Worm (Caenorhabditis elegans) whole organism, early embryonic: ENCODE data around the gene msp-55.

Experiments
- B0310.2 ChIP-seq: sonication (generic microtip); optimal IDR thresholded peaks from 2 replicates; lab custom pipeline; 2016; ENCODE audit warnings: mild to moderate bottlenecking, missing genetic modification characterization, missing compliant biosample characterization
- F13C5.2 ChIP-seq: sonication (generic microtip); optimal IDR thresholded peaks from 2 replicates; lab custom pipeline; 2017; ENCODE audit warnings: mild to moderate bottlenecking, missing genetic modification characterization, inconsistent platforms, missing compliant biosample characterization
- aly-1 ChIP-seq: sonication (generic microtip); optimal IDR thresholded peaks from 2 replicates; lab custom pipeline; 2016; ENCODE audit warnings: missing genetic modification characterization, missing compliant biosample characterization
- ama-1 ChIP-seq: fragments of 150-350 bp; optimal IDR thresholded peaks from 2 replicates; lab custom pipeline; 2014
- ceh-13 ChIP-seq: fragments of 200-800 bp; sonication (Bioruptor generic); optimal IDR thresholded peaks from 2 replicates; lab custom pipeline; 2018; ENCODE audit warnings: mild to moderate bottlenecking, missing genetic modification characterization, missing compliant biosample characterization
- ceh-36 ChIP-seq: sonication (generic microtip); optimal IDR thresholded peaks from 2 replicates; lab custom pipeline; 2016; ENCODE audit warnings: missing genetic modification characterization, inconsistent platforms, missing compliant biosample characterization
- ets-7 ChIP-seq: sonication (generic microtip); optimal IDR thresholded peaks from 2 replicates; lab custom pipeline; 2016; ENCODE audit warnings: missing genotype, missing genetic modification characterization, missing compliant biosample characterization
- flt-1 ChIP-seq: fragments of 200-800 bp; sonication (Bioruptor generic); IDR thresholded peaks from 2 replicates; pipeline ENCODE4 v1.3.6; 2022; ENCODE audit warnings: missing genetic modification characterization, missing compliant biosample characterization
- hmbx-1 ChIP-seq: sonication (generic microtip); optimal IDR thresholded peaks from 2 replicates; lab custom pipeline; 2016; ENCODE audit warnings: mild to moderate bottlenecking, missing genetic modification characterization, missing compliant biosample characterization
- hmg-4 ChIP-seq: fragments of 200-800 bp; sonication (Bioruptor generic); optimal IDR thresholded peaks from 2 replicates; lab custom pipeline; 2018; ENCODE audit warnings: mild to moderate bottlenecking, missing genetic modification characterization, missing compliant biosample characterization
- hnd-1 ChIP-seq: sonication (generic microtip); optimal IDR thresholded peaks from 2 replicates; lab custom pipeline; 2016; ENCODE audit warnings: missing genetic modification characterization, missing compliant biosample characterization
- pes-1 ChIP-seq: fragments of 200-800 bp; sonication (Bioruptor generic); IDR thresholded peaks from 2 replicates; pipeline ENCODE4 v1.3.6; 2022; ENCODE audit warnings: missing genetic modification reagents, missing genetic modification characterization, missing compliant biosample characterization
- scrt-1 ChIP-seq: fragments of 200-800 bp; sonication (Bioruptor generic); IDR thresholded peaks from 2 replicates; pipeline ENCODE4 v1.3.6; 2022; ENCODE audit warnings: missing genetic modification characterization, missing compliant biosample characterization
- sea-1 ChIP-seq: fragments of 200-800 bp; sonication (Bioruptor generic); conservative IDR thresholded peaks from 2 replicates; pipeline ENCODE4 v1.3.6; 2022; ENCODE audit warnings: missing genetic modification characterization, missing compliant biosample characterization
- tbx-11 ChIP-seq: fragments of 200-800 bp; sonication (Bioruptor generic); IDR thresholded peaks from 2 replicates; pipeline ENCODE4 v1.3.6; 2022; ENCODE audit warnings: missing genetic modification characterization, missing compliant biosample characterization
- tbx-37 ChIP-seq: fragments of 200-800 bp; sonication (Bioruptor generic); conservative IDR thresholded peaks from 2 replicates; pipeline ENCODE4 v1.3.6; 2022; ENCODE audit warnings: missing genetic modification reagents, missing genetic modification characterization, missing compliant biosample characterization
- tra-4 ChIP-seq: sonication (generic microtip); optimal IDR thresholded peaks from 2 replicates; lab custom pipeline; 2017; ENCODE audit warnings: missing genetic modification characterization, missing compliant biosample characterization

Gene msp-55

DNA sequence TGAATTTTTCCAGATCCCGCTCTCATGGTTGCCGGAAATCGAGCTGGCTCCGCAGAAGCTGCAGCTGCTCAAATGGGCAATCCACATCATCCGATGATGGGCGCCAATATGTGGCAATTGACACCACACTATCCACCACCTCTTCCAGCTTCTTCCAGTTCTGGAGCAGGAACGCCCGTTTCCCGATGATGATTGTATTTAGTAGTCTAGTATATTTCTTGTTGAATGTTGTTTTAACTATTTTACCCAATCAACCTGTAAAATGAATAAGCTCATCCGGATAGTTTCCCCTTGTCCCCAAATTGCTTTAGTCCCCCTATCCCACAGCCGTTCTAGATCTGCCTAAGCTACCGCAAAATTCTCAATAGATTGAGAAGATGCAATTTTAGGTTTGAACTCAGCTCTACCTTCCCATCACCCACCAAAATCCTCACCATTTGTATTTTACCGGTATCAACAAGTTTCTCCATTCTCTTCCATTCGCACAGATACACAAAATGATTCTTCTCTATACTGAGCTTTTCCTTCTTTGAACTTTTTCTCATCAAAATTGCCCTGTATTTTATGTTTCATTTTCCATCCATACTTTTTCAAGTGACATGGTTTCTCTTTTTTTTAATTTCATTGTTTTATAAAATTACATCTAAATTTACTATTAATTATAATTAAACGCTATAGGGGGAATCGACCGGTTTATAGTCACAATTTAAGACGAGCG, 30.6 kb upstream of the msp-55 start:
- TF ChIP-seq aly-1 (tag; lab: Kevin White, UChicago) (no peak), tbx-37 (GFP tag; lab: Robert Waterston, UW) (no peak), scrt-1 (GFP tag; lab: Robert Waterston, UW) (no peak), flt-1 (no peak), B0310.2 (tag; lab: Kevin White, UChicago) (no peak), tra-4 (no peak), ceh-13 (GFP tag; lab: Kevin White, UChicago) (no peak), ceh-36 (tag; lab: Kevin White, UChicago) (no peak), ets-7 (tag; lab: Kevin White, UChicago) (no peak), tbx-11 (no peak), ama-1 (lab: Kevin White, UChicago) (no peak), pes-1 (GFP tag; lab: Robert Waterston, UW) (no peak), hmbx-1 (tag; lab: Kevin White, UChicago) (no peak), hnd-1 (no peak), hmg-4 (GFP tag; lab: Kevin White, UChicago) (no peak), F13C5.2 (tag; lab: Kevin White, UChicago) (no peak), sea-1 (GFP tag; lab: Robert Waterston, UW) (no peak)

DNA sequence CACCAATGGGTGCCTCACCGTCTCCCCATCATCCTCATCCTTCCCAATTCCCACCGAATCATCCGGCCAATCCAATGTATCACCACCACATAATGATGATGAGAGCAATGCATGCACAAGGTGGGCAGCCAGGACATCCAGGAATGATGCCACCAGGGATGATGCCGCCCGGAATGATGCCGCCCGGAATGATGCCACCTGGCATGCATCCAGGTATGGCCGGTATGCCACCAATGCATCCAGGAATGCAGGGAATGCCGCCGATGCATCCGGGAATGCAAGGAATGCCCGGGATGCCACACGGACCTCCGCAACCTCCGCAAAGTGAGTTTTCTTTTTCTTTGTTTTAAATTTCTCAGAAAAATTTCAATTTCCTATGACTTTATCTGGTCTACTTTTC, 30.0 kb upstream of the msp-55 start:
- TF ChIP-seq flt-1 = no peak
- no peak for TF ChIP-seq scrt-1 (GFP tag; lab: Robert Waterston, UW)
- TF ChIP-seq tbx-37 (GFP tag; lab: Robert Waterston, UW) = no peak
- TF ChIP-seq ceh-13 (GFP tag; lab: Kevin White, UChicago) = no peak
- TF ChIP-seq F13C5.2 (tag; lab: Kevin White, UChicago) = no peak
- peak; percentile 17 for TF ChIP-seq aly-1 (tag; lab: Kevin White, UChicago)
- no peak for TF ChIP-seq hmbx-1 (tag; lab: Kevin White, UChicago)

DNA sequence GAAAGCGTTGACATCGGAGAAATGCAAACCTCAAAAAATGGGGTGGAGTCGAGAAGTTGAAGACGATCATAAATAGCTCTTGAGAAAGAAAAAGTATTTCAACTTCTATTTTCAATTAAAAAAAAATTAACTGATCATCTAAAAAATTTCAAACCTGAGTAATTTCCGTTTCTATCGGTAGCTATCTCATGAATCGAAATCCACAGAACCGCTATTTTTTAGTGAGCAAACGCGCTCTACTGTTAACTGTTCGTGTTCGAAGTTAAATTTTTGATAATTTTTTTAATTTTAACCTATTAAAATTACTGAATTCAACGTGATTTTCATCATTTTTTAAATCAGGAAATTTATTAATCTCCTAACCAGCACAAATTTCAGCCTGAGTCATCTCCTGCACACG, 28.0 kb upstream of the msp-55 start:
- TF ChIP-seq hmg-4 (GFP tag; lab: Kevin White, UChicago) (no peak), hmbx-1 (tag; lab: Kevin White, UChicago) (no peak), sea-1 (GFP tag; lab: Robert Waterston, UW) (no peak), tbx-37 (GFP tag; lab: Robert Waterston, UW) (no peak), ets-7 (tag; lab: Kevin White, UChicago) (no peak), aly-1 (tag; lab: Kevin White, UChicago) (no peak), scrt-1 (GFP tag; lab: Robert Waterston, UW) (no peak), tbx-11 (no peak), ceh-36 (tag; lab: Kevin White, UChicago) (no peak), ama-1 (lab: Kevin White, UChicago) (no peak), F13C5.2 (tag; lab: Kevin White, UChicago) (no peak), pes-1 (GFP tag; lab: Robert Waterston, UW) (no peak), flt-1 (no peak), hnd-1 (no peak), B0310.2 (tag; lab: Kevin White, UChicago) (no peak)

DNA sequence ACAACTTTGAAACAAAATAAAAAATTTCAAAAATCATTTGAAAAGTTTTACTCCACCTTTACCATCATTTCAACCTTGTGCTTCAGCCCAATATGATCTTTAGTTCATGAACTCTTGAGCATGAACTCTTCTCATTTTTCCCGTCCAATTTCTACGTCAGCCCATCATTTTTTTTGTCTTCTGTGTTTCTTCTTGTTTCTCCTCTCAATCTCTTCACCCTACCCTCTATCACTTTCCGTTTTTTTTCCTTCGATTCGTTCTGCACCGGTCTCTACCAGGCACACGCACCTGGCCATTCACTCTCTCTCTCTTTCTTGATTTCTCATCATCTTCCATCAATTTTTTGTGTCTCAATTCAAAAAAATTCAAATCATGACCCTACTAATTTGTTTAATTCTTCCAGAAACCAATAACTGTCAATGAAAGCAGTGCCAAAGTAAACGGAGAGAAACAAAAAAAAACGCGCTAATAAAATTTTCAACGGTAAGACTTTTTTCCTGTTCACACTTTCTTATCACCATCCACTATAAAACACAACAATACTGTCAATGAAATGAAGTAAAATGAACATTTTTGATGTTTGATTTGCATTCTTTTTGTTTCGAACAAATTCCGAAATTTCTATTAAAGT, 27.2 kb upstream of the msp-55 start, which contains the start of gene pygo-1:
Gene pygo-1 (plus strand): TSS at position 404 of the 631 bp plus-strand sequence.
- TF ChIP-seq hnd-1 (no peak), hmbx-1 (tag; lab: Kevin White, UChicago) (no peak), tra-4 (no peak), ama-1 (lab: Kevin White, UChicago) (no peak), hmg-4 (GFP tag; lab: Kevin White, UChicago) (no peak), ceh-36 (tag; lab: Kevin White, UChicago) (no peak), sea-1 (GFP tag; lab: Robert Waterston, UW) (no peak), aly-1 (tag; lab: Kevin White, UChicago) (no peak), B0310.2 (tag; lab: Kevin White, UChicago) (no peak), pes-1 (GFP tag; lab: Robert Waterston, UW) (no peak), scrt-1 (GFP tag; lab: Robert Waterston, UW) (no peak), ets-7 (tag; lab: Kevin White, UChicago) (no peak), flt-1 (no peak), tbx-37 (GFP tag; lab: Robert Waterston, UW) (no peak), F13C5.2 (tag; lab: Kevin White, UChicago) (no peak), ceh-13 (GFP tag; lab: Kevin White, UChicago) (no peak), tbx-11 (no peak)

DNA sequence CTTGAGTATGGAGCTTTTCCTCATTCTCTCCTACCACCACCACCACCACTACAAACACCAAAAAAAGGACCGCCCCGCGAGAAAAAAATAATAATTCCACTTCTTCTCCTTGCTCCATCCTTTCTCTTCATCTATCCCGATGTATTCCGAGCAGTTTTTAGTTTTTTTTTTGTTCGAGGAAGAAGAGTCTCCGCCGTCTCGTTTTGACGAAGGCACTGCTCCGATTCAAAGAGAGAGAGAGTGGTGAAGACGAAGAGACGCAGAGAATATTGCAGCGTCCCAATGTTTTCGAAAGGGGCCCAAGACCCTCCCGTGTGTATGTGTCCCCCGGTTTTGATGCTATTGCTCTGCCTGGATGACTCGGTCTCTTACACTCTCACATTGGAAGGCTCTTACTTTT, 25.3 kb upstream of the msp-55 start:
- TF ChIP-seq hmg-4 (GFP tag; lab: Kevin White, UChicago) = peak; percentile 12
- no peak for TF ChIP-seq sea-1 (GFP tag; lab: Robert Waterston, UW)
- TF ChIP-seq B0310.2 (tag; lab: Kevin White, UChicago) = no peak
- peak; percentile 42 for TF ChIP-seq aly-1 (tag; lab: Kevin White, UChicago)
- no peak for TF ChIP-seq tra-4

DNA sequence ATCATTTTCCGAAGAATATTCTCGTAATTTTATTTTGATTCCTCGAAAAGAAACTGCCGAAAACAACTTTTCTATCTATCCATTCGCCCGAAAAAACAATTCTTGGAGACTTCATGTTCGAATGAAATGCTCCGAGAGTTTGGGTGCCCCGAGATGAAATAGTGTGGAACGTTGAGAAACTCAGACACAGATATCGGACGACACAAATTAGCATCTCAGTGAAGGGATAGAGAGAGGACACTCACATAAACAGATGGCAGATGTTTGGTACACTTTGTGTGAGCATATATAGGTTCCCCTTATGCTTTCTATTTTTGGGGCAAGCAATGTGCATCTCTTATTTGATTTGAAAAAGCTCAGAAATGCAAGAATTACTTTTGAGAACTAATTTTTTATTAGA, 23.0 kb upstream of the msp-55 start:
- TF ChIP-seq hnd-1 = no peak
- no peak for TF ChIP-seq hmg-4 (GFP tag; lab: Kevin White, UChicago)
- TF ChIP-seq sea-1 (GFP tag; lab: Robert Waterston, UW) = no peak
- no peak for TF ChIP-seq tra-4
- no peak for TF ChIP-seq aly-1 (tag; lab: Kevin White, UChicago)
- TF ChIP-seq ceh-13 (GFP tag; lab: Kevin White, UChicago) = no peak
- no peak for TF ChIP-seq tbx-37 (GFP tag; lab: Robert Waterston, UW)
- no peak for TF ChIP-seq tbx-11
- TF ChIP-seq flt-1 = no peak
- no peak for TF ChIP-seq ets-7 (tag; lab: Kevin White, UChicago)
- no peak for TF ChIP-seq B0310.2 (tag; lab: Kevin White, UChicago)
- no peak for TF ChIP-seq ceh-36 (tag; lab: Kevin White, UChicago)
- TF ChIP-seq hmbx-1 (tag; lab: Kevin White, UChicago) = no peak
- no peak for TF ChIP-seq scrt-1 (GFP tag; lab: Robert Waterston, UW)
- TF ChIP-seq F13C5.2 (tag; lab: Kevin White, UChicago) = no peak
- TF ChIP-seq ama-1 (lab: Kevin White, UChicago) = no peak
- no peak for TF ChIP-seq pes-1 (GFP tag; lab: Robert Waterston, UW)
